Fruit fly (Drosophila melanogaster) whole organism, embryonic: ENCODE data around the gene Ir76b.

Experiments
- CG10267 ChIP-seq: fragments of 200-800 bp; sonication (Bioruptor generic); optimal IDR thresholded peaks from 2 replicates; lab custom pipeline; 2018; ENCODE audit warnings: missing biosample characterization, mild to moderate bottlenecking, missing genetic modification characterization, moderate library complexity
- CG12391 ChIP-seq: fragments of 200-800 bp; sonication (Bioruptor generic); optimal IDR thresholded peaks from 3 replicates; lab custom pipeline; 2018; ENCODE audit warnings: missing biosample characterization, mild to moderate bottlenecking, missing genetic modification characterization, moderate library complexity
- CG12942 ChIP-seq: fragments of 200-800 bp; sonication (Bioruptor generic); optimal IDR thresholded peaks from 3 replicates; lab custom pipeline; 2016; ENCODE audit warnings: missing biosample characterization, missing genetic modification characterization
- CG1602 ChIP-seq: fragments of 200-800 bp; sonication (Bioruptor generic); optimal IDR thresholded peaks from 3 replicates; lab custom pipeline; 2016; ENCODE audit warnings: missing biosample characterization, missing genetic modification characterization
- CG1647 ChIP-seq: fragments of 200-800 bp; sonication (Bioruptor generic); optimal IDR thresholded peaks from 3 replicates; lab custom pipeline; 2016; ENCODE audit warnings: missing biosample characterization, missing genetic modification characterization
- CG17912 ChIP-seq: fragments of 200-800 bp; sonication (Bioruptor generic); optimal IDR thresholded peaks from 2 replicates; lab custom pipeline; 2018; ENCODE audit warnings: missing biosample characterization, mild to moderate bottlenecking, missing genetic modification characterization
- CG1832 ChIP-seq: fragments of 200-800 bp; sonication (Bioruptor generic); optimal IDR thresholded peaks from 2 replicates; lab custom pipeline; 2017; ENCODE audit warnings: missing biosample characterization, mild to moderate bottlenecking, missing genetic modification characterization, inconsistent platforms
- CG2120 ChIP-seq: fragments of 200-800 bp; sonication (Bioruptor generic); optimal IDR thresholded peaks from 3 replicates; lab custom pipeline; 2016; ENCODE audit warnings: missing biosample characterization, missing genetic modification characterization
- CG2678 ChIP-seq: fragments of 200-800 bp; sonication (Bioruptor generic); optimal IDR thresholded peaks from 3 replicates; lab custom pipeline; 2019; ENCODE audit warnings: missing biosample characterization, mild to moderate bottlenecking, missing genetic modification characterization, moderate library complexity
- CG2875 ChIP-seq: fragments of 200-800 bp; sonication (Bioruptor generic); optimal IDR thresholded peaks from 2 replicates; lab custom pipeline; 2017; ENCODE audit warnings: missing biosample characterization, mild to moderate bottlenecking, missing genetic modification characterization, missing genetic modification reagents
- CG30020 ChIP-seq: fragments of 200-800 bp; optimal IDR thresholded peaks from 2 replicates; lab custom pipeline; 2019; ENCODE audit warnings: missing biosample characterization, mild to moderate bottlenecking, missing genetic modification characterization, moderate library complexity
- CG3163 ChIP-seq: fragments of 200-800 bp; sonication (Bioruptor generic); optimal IDR thresholded peaks from 3 replicates; lab custom pipeline; 2016; ENCODE audit warnings: missing biosample characterization, missing genetic modification characterization
- CG32532 ChIP-seq: fragments of 200-800 bp; sonication (Bioruptor generic); IDR thresholded peaks from 2 replicates; pipeline ENCODE4 v1.3.6; 2022; ENCODE audit warnings: missing biosample characterization, missing genetic modification characterization
- CG33557 ChIP-seq: fragments of 200-800 bp; sonication (Bioruptor generic); optimal IDR thresholded peaks from 2 replicates; lab custom pipeline; 2019; ENCODE audit warnings: missing biosample characterization, mild to moderate bottlenecking, missing genetic modification characterization, moderate library complexity
- CG4360 ChIP-seq: fragments of 200-800 bp; sonication (Bioruptor generic); IDR thresholded peaks from 2 replicates; pipeline ENCODE4 v1.3.6; 2022; ENCODE audit warnings: missing biosample characterization, missing genetic modification characterization
- CG4854 ChIP-seq: fragments of 200-800 bp; sonication (Bioruptor generic); optimal IDR thresholded peaks from 2 replicates; lab custom pipeline; 2016; ENCODE audit warnings: missing biosample characterization, missing genetic modification characterization, inconsistent platforms
- CG6272 ChIP-seq: fragments of 200-800 bp; sonication (Bioruptor generic); IDR thresholded peaks from 2 replicates; pipeline ENCODE4 v1.3.6; 2022; ENCODE audit warnings: missing biosample characterization, missing genetic modification characterization
- CG6765 ChIP-seq: fragments of 200-800 bp; sonication (Bioruptor generic); optimal IDR thresholded peaks from 3 replicates; lab custom pipeline; 2017; ENCODE audit warnings: missing biosample characterization, mild to moderate bottlenecking, missing genetic modification characterization
- CG7928 ChIP-seq: fragments of 200-800 bp; sonication (Bioruptor generic); optimal IDR thresholded peaks from 2 replicates; lab custom pipeline; 2017; ENCODE audit warnings: missing biosample characterization, mild to moderate bottlenecking, missing genetic modification characterization
- CTCF ChIP-seq: fragments of 200-800 bp; sonication (Bioruptor generic); optimal IDR thresholded peaks from 2 replicates; lab custom pipeline; 2017; ENCODE audit warnings: missing biosample characterization, mild to moderate bottlenecking, missing genetic modification characterization, moderate library complexity
- CkIIα-i1 ChIP-seq: fragments of 200-800 bp; sonication (Bioruptor generic); IDR thresholded peaks from 2 replicates; pipeline ENCODE4 v1.3.6; 2022; ENCODE audit warnings: missing biosample characterization, missing genetic modification characterization
- Hsf ChIP-seq: fragments of 200-800 bp; sonication (Bioruptor generic); optimal IDR thresholded peaks from 3 replicates; lab custom pipeline; 2016; ENCODE audit warnings: missing biosample characterization, missing genetic modification characterization
- Mrtf ChIP-seq: fragments of 200-800 bp; sonication (Bioruptor generic); IDR thresholded peaks from 3 replicates; pipeline ENCODE4 v1.3.6; 2022; ENCODE audit warnings: missing biosample characterization, missing genetic modification characterization
- NC2β ChIP-seq: fragments of 200-800 bp; sonication (Bioruptor generic); optimal IDR thresholded peaks from 2 replicates; lab custom pipeline; 2016; ENCODE audit warnings: missing biosample characterization, missing genetic modification characterization
- Neu2 ChIP-seq: fragments of 200-800 bp; sonication (Bioruptor generic); optimal IDR thresholded peaks from 3 replicates; lab custom pipeline; 2016; ENCODE audit warnings: missing biosample characterization, missing genetic modification characterization, borderline replicate concordance
- Oli ChIP-seq: fragments of 200-800 bp; sonication (Bioruptor generic); optimal IDR thresholded peaks from 2 replicates; lab custom pipeline; 2018; ENCODE audit warnings: missing biosample characterization, mild to moderate bottlenecking, missing genetic modification characterization, moderate library complexity
- Ravus ChIP-seq: fragments of 200-800 bp; sonication (Bioruptor generic); IDR thresholded peaks from 2 replicates; pipeline ENCODE4 v1.3.6; 2022; ENCODE audit warnings: missing biosample characterization, missing genetic modification characterization
- Sox100B ChIP-seq: fragments of 200-800 bp; sonication (Bioruptor generic); optimal IDR thresholded peaks from 3 replicates; lab custom pipeline; 2018; ENCODE audit warnings: missing biosample characterization, mild to moderate bottlenecking, missing genetic modification characterization
- Stat92E ChIP-seq, 3 experiments: fragments of >200 bp in 2 of 3; fragments of 200-800 bp in 1 of 3; sonication (Bioruptor generic) in 1 of 3; optimal IDR thresholded peaks; 2 replicates each; lab custom pipeline; 2017 to 2019; ENCODE audit warnings: missing biosample characterization in 3 of 3, missing genetic modification characterization in 3 of 3, mild to moderate bottlenecking in 1 of 3, moderate library complexity in 1 of 3
- amos ChIP-seq: fragments of 200-800 bp; sonication (Bioruptor generic); IDR thresholded peaks from 2 replicates; pipeline ENCODE4 v1.3.6; 2022; ENCODE audit warnings: missing biosample characterization, missing genetic modification characterization; ENCODE audit not compliant: partially characterized antibody
- chm ChIP-seq: fragments of 200-800 bp; sonication (Bioruptor generic); IDR thresholded peaks from 2 replicates; pipeline ENCODE4 v1.3.6; 2022; ENCODE audit warnings: missing biosample characterization, missing genetic modification characterization
- chn ChIP-seq: fragments of 200-800 bp; sonication (Bioruptor generic); optimal IDR thresholded peaks from 2 replicates; lab custom pipeline; 2016; ENCODE audit warnings: missing biosample characterization, missing genetic modification characterization
- disco-r ChIP-seq: fragments of 200-800 bp; sonication (Bioruptor generic); optimal IDR thresholded peaks from 2 replicates; lab custom pipeline; 2016; ENCODE audit warnings: missing biosample characterization, missing genetic modification characterization
- dysf ChIP-seq: fragments of 200-800 bp; sonication (Bioruptor generic); IDR thresholded peaks from 3 replicates; pipeline ENCODE4 v1.3.6; 2022; ENCODE audit warnings: missing biosample characterization, missing genetic modification characterization
- ftz-f1 ChIP-seq: fragments of 200-800 bp; sonication (Bioruptor generic); optimal IDR thresholded peaks from 2 replicates; lab custom pipeline; 2016; ENCODE audit warnings: missing biosample characterization, missing genetic modification characterization
- gro ChIP-seq: fragments of 200-800 bp; sonication (Bioruptor generic); optimal IDR thresholded peaks from 2 replicates; lab custom pipeline; 2016; ENCODE audit warnings: missing biosample characterization, missing genetic modification characterization
- ham ChIP-seq: fragments of 200-800 bp; sonication (Bioruptor generic); IDR thresholded peaks from 2 replicates; pipeline ENCODE4 v1.3.6; 2022; ENCODE audit warnings: missing biosample characterization, missing genetic modification characterization
- kah ChIP-seq: fragments of 200-800 bp; sonication (Bioruptor generic); optimal IDR thresholded peaks from 2 replicates; lab custom pipeline; 2018; ENCODE audit warnings: missing biosample characterization, mild to moderate bottlenecking, missing genetic modification characterization
- kay ChIP-seq: fragments of 200-800 bp; sonication (Bioruptor generic); optimal IDR thresholded peaks from 2 replicates; lab custom pipeline; 2016; ENCODE audit warnings: missing biosample characterization, missing genetic modification characterization
- lola ChIP-seq, 3 experiments: fragments of >200 bp in 2 of 3; fragments of 200-800 bp in 1 of 3; sonication (Bioruptor generic) in 1 of 3; optimal IDR thresholded peaks; 2 replicates each; lab custom pipeline; 2017 to 2019; ENCODE audit warnings: missing biosample characterization in 3 of 3, missing genetic modification characterization in 3 of 3, mild to moderate bottlenecking in 1 of 3, moderate library complexity in 1 of 3
- nau ChIP-seq: fragments of 200-800 bp; sonication (Bioruptor generic); optimal IDR thresholded peaks from 3 replicates; lab custom pipeline; 2017; ENCODE audit warnings: missing biosample characterization, mild to moderate bottlenecking, missing genetic modification characterization, missing genetic modification reagents
- nom ChIP-seq: fragments of 200-800 bp; sonication (Bioruptor generic); optimal IDR thresholded peaks from 2 replicates; lab custom pipeline; 2017; ENCODE audit warnings: missing biosample characterization, missing genetic modification characterization, mild to moderate bottlenecking, moderate library complexity, missing genetic modification reagents
- pan ChIP-seq, 4 experiments: fragments of >200 bp in 3 of 4; fragments of 200-800 bp in 1 of 4; sonication (Bioruptor generic) in 1 of 4; optimal IDR thresholded peaks in 3 of 4; IDR thresholded peaks in 1 of 4; 2 replicates each; pipeline versions ENCODE4 v1.3.6 to Lab custom; 2017 to 2022; ENCODE audit warnings: missing biosample characterization in 2 of 4, missing genetic modification characterization in 2 of 4, mixed read lengths in 1 of 4
- pnt ChIP-seq: fragments of 200-800 bp; sonication (Bioruptor generic); optimal IDR thresholded peaks from 3 replicates; lab custom pipeline; 2016; ENCODE audit warnings: missing biosample characterization, missing genetic modification characterization
- ro ChIP-seq: fragments of 200-800 bp; sonication (Bioruptor generic); IDR thresholded peaks from 2 replicates; pipeline ENCODE4 v1.3.6; 2022; ENCODE audit warnings: missing biosample characterization, missing genetic modification characterization
- run ChIP-seq: fragments of 200-800 bp; sonication (Bioruptor generic); optimal IDR thresholded peaks from 3 replicates; lab custom pipeline; 2018; ENCODE audit warnings: missing biosample characterization, mild to moderate bottlenecking, missing genetic modification characterization
- slbo ChIP-seq: fragments of 200-800 bp; sonication (Bioruptor generic); IDR thresholded peaks from 2 replicates; pipeline ENCODE4 v1.3.6; 2022; ENCODE audit warnings: missing biosample characterization, missing genetic modification characterization
- slp2 ChIP-seq: fragments of 200-800 bp; sonication (Bioruptor generic); optimal IDR thresholded peaks from 2 replicates; lab custom pipeline; 2016; ENCODE audit warnings: missing biosample characterization, missing genetic modification characterization
- stwl ChIP-seq: fragments of 200-800 bp; sonication (Bioruptor generic); optimal IDR thresholded peaks from 3 replicates; lab custom pipeline; 2018; ENCODE audit warnings: missing biosample characterization, mild to moderate bottlenecking, missing genetic modification characterization, moderate library complexity
- trem ChIP-seq: fragments of 200-800 bp; optimal IDR thresholded peaks from 3 replicates; lab custom pipeline; 2019; ENCODE audit warnings: missing biosample characterization, mild to moderate bottlenecking, missing genetic modification characterization, moderate library complexity
- tup ChIP-seq: fragments of 200-800 bp; sonication (Bioruptor generic); optimal IDR thresholded peaks from 2 replicates; lab custom pipeline; 2016; ENCODE audit warnings: missing biosample characterization, mild to moderate bottlenecking, missing genetic modification characterization, moderate library complexity

Ir76b gene

DNA sequence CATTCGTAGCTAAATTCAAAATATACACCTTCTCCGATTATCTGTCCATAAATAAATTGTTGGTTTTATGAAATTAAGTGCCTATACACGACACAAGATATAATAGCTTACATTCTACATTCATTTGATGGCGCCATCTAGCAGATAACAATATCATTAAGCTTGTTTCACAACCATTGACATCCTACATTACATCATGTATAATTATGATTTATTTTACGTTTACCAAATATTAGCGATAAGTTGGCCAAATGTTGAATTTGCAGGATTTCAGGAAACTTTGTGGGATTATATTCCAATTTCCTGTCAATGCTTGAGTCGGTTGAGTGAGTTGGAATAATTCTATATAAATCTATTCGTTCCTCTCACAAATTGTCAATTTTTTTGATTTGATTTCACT, 14.0 kb downstream of the Ir76b start (continued):
- TF ChIP-seq pan (optimal IDR thresholded peaks at IDR 0.05; lab: Kevin White, UChicago) = no peak
- TF ChIP-seq pan (GFP tag; optimal IDR thresholded peaks at IDR 0.05 in 1 of 2, IDR thresholded peaks at IDR 0.05 in 1 of 2) = no peak
- TF ChIP-seq CG4360 (GFP tag; lab: Robert Waterston, UW) = no peak
- no peak for TF ChIP-seq CG12391 (tag; lab: Kevin White, UChicago)
- no peak for TF ChIP-seq nau (GFP tag; lab: Kevin White, UChicago)
- no peak for TF ChIP-seq lola (GFP tag; optimal IDR thresholded peaks at IDR 0.05; lab: Kevin White, UChicago)
- no peak for TF ChIP-seq CG10267 (tag; lab: Kevin White, UChicago)
- no peak for TF ChIP-seq trem (tag; lab: Kevin White, UChicago)
- no peak for TF ChIP-seq CG7928 (GFP tag; lab: Kevin White, UChicago)
- no peak for TF ChIP-seq Ravus (GFP tag; lab: Robert Waterston, UW)
- no peak for TF ChIP-seq CG6272 (GFP tag; lab: Robert Waterston, UW)
- no peak for TF ChIP-seq CG17912
- TF ChIP-seq CG2120 (GFP tag; lab: Kevin White, UChicago) = peak; percentile 20
- TF ChIP-seq kay (GFP tag; lab: Kevin White, UChicago) = no peak
- peak; percentile 25 for TF ChIP-seq Hsf (GFP tag; lab: Kevin White, UChicago)
- TF ChIP-seq Stat92E (GFP tag; optimal IDR thresholded peaks at IDR 0.05; lab: Kevin White, UChicago) = no peak
- TF ChIP-seq pnt (GFP tag; lab: Kevin White, UChicago) = peak; percentile 5
- TF ChIP-seq CG2678 (tag; lab: Kevin White, UChicago) = no peak
- no peak for TF ChIP-seq ro (GFP tag; lab: Robert Waterston, UW)
- TF ChIP-seq CG6765 (GFP tag; lab: Kevin White, UChicago) = no peak
- TF ChIP-seq amos = peak; percentile 81
- no peak for TF ChIP-seq CG2875 (GFP tag; lab: Kevin White, UChicago)
- no peak for TF ChIP-seq CG32532 (GFP tag; lab: Robert Waterston, UW)
- TF ChIP-seq CG1647 (GFP tag; lab: Kevin White, UChicago) = peak; percentile 19
- no peak for TF ChIP-seq run
- 0 out of 2 replicates have a peak, but pooled peaks have one; percentile 11 for TF ChIP-seq slbo
- TF ChIP-seq CG3163 (GFP tag; lab: Kevin White, UChicago) = no peak
- TF ChIP-seq ftz-f1 (GFP tag; lab: Kevin White, UChicago) = no peak
- TF ChIP-seq CTCF (GFP tag; lab: Kevin White, UChicago) = peak; percentile 94
- TF ChIP-seq dysf (GFP tag; lab: Robert Waterston, UW) = no peak
- no peak for TF ChIP-seq gro
- TF ChIP-seq NC2β (GFP tag; lab: Kevin White, UChicago) = no peak
- no peak for TF ChIP-seq slp2 (GFP tag; lab: Kevin White, UChicago)
- no peak for TF ChIP-seq Neu2 (GFP tag; lab: Kevin White, UChicago)
- no peak for TF ChIP-seq CkIIα-i1 (GFP tag; lab: Robert Waterston, UW)
- TF ChIP-seq ham (GFP tag; lab: Robert Waterston, UW) = no peak
- TF ChIP-seq nom (GFP tag; lab: Kevin White, UChicago) = no peak
- TF ChIP-seq chm (GFP tag; lab: Robert Waterston, UW) = no peak
- peak; percentile 13 for TF ChIP-seq CG12942
- no peak for TF ChIP-seq tup (GFP tag; lab: Kevin White, UChicago)
- TF ChIP-seq CG30020 (tag; lab: Kevin White, UChicago) = no peak
- no peak for TF ChIP-seq Oli (tag; lab: Kevin White, UChicago)
- TF ChIP-seq CG1602 (GFP tag; lab: Kevin White, UChicago) = no peak
- TF ChIP-seq CG33557 = no peak
- no peak for TF ChIP-seq stwl (tag; lab: Kevin White, UChicago)
- no peak for TF ChIP-seq CG4854 (GFP tag; lab: Kevin White, UChicago)
- no peak for TF ChIP-seq Sox100B (GFP tag; lab: Kevin White, UChicago)
- TF ChIP-seq Mrtf = no peak
- no peak for TF ChIP-seq CG1832 (GFP tag; lab: Kevin White, UChicago)
- TF ChIP-seq disco-r (GFP tag; lab: Kevin White, UChicago) = no peak
- no peak for TF ChIP-seq kah (GFP tag; lab: Kevin White, UChicago)
- no peak for TF ChIP-seq chn
